Fruit fly (Drosophila melanogaster): ENCODE results near the gene CG31088.
A peak's percentile ranks its signal among the peaks of the same experiment; 100 is the strongest.

CG31088 gene

DNA sequence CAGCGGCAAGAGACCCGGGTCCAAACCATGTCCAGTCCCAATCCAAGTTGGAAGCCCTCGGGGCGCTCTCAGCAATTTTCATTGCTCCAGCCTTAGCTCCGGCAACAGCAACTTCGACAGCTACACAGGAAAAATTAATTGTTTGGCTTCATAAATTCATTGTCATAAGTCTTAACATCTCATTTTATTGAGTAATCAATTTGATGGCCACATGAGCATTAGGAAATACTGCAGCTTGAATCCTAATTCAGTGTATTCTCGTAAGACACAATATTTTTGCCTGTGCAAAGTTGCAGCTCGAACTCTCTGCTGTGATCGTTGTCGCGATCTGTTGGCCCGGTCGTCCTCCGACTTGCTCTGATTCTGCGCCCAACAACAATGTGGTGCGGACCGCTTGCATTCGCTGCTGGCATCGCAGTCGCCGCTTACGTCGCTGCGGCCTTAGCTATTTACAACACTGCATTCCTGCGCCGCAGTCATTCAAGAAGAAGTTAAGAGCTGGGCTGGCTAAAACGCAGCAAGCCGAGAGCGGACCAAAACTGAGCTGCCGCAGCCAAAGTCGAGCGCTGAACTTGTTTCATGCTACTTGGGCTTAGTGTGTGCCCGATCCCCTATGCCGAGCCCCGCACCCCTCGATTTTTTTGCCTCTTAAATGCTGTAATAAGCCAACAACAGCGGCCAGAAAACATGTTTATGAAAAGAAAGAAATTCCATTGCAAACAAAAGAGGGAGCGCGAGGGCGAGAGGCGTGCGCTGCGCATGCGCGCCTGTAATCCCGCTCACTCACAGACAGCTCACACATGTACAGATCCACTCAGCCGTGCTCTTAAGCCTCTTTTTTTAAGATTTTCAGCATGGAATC lies 31.1 kb downstream of the CG31088 start:
- TF ChIP-seq trh (GFP tag; optimal IDR thresholded peaks at IDR 0.05) = no peak
- peak; percentile 62 for TF ChIP-seq corto (GFP tag; optimal IDR thresholded peaks at IDR 0.05)
- no peak for TF ChIP-seq CG33213 (GFP tag; optimal IDR thresholded peaks at IDR 0.05)
- no peak for TF ChIP-seq ewg (GFP tag; optimal IDR thresholded peaks at IDR 0.05)
- no peak for TF ChIP-seq B-H1 (GFP tag; IDR thresholded peaks at IDR 0.05)
- no peak for TF ChIP-seq CG4820 (GFP tag; optimal IDR thresholded peaks at IDR 0.05)
- TF ChIP-seq toy (GFP tag; IDR thresholded peaks at IDR 0.05) = no peak
- TF ChIP-seq Pdp1 (GFP tag; optimal IDR thresholded peaks at IDR 0.05) = peak in 1 of 2 experiments; percentile 53
- no peak for TF ChIP-seq wor (GFP tag; IDR thresholded peaks at IDR 0.05)
- TF ChIP-seq Aef1 (GFP tag; IDR thresholded peaks at IDR 0.05) = no peak
- no peak for TF ChIP-seq emc (GFP tag; optimal IDR thresholded peaks at IDR 0.05)
- peak; percentile 49 for TF ChIP-seq CG10979 (tag; optimal IDR thresholded peaks at IDR 0.05)
- TF ChIP-seq jigr1 (GFP tag; IDR thresholded peaks at IDR 0.05) = no peak
- TF ChIP-seq ATbp (GFP tag; optimal IDR thresholded peaks at IDR 0.05) = peak; percentile 11
- no peak for TF ChIP-seq Atf6 (GFP tag; IDR thresholded peaks at IDR 0.05)
- peak in 1 of 2 experiments; percentile 90 for TF ChIP-seq bsh (GFP tag; optimal IDR thresholded peaks at IDR 0.05)
- TF ChIP-seq CG16813 (GFP tag; IDR thresholded peaks at IDR 0.05; ENCODE audit: partially characterized antibody) = no peak
- no peak for TF ChIP-seq gt (GFP tag; IDR thresholded peaks at IDR 0.05)
- no peak for TF ChIP-seq CG11695 (GFP tag; IDR thresholded peaks at IDR 0.05)
- TF ChIP-seq H15 (GFP tag; IDR thresholded peaks at IDR 0.05) = no peak
- no peak for TF ChIP-seq CG17361 (GFP tag; IDR thresholded peaks at IDR 0.05)
- peak; percentile 3 for TF ChIP-seq CG10654 (GFP tag; optimal IDR thresholded peaks at IDR 0.05)
- TF ChIP-seq CG17328 (GFP tag; IDR thresholded peaks at IDR 0.05) = no peak
- TF ChIP-seq ap (GFP tag; IDR thresholded peaks at IDR 0.05) = 0 out of 2 replicates have a peak, but pooled peaks have one; percentile 16
- no peak for TF ChIP-seq da (GFP tag; optimal IDR thresholded peaks at IDR 0.05)
- TF ChIP-seq CG10462 (GFP tag; optimal IDR thresholded peaks at IDR 0.05) = no peak
- TF ChIP-seq CG12299 (tag; optimal IDR thresholded peaks at IDR 0.05) = no peak
- no peak for TF ChIP-seq CrebB (tag; optimal IDR thresholded peaks at IDR 0.05)
- TF ChIP-seq CG10565 (GFP tag; optimal IDR thresholded peaks at IDR 0.05) = no peak
- TF ChIP-seq CG15011 (GFP tag; optimal IDR thresholded peaks at IDR 0.05) = no peak
- 0 out of 2 replicates have a peak, but pooled peaks have one; percentile 17 for TF ChIP-seq CG6689 (GFP tag; IDR thresholded peaks at IDR 0.05)
- no peak for TF ChIP-seq CG14014 (GFP tag; IDR thresholded peaks at IDR 0.05)
- peak; percentile 11 for TF ChIP-seq tin (GFP tag; optimal IDR thresholded peaks at IDR 0.05)
- 0 out of 2 replicates have a peak, but pooled peaks have one; percentile 51 for TF ChIP-seq CG10959 (GFP tag; IDR thresholded peaks at IDR 0.05)
- TF ChIP-seq Hey (tag; optimal IDR thresholded peaks at IDR 0.05) = no peak
- no peak for TF ChIP-seq CG6175 (GFP tag; IDR thresholded peaks at IDR 0.05)
- TF ChIP-seq mirr (GFP tag; optimal IDR thresholded peaks at IDR 0.05) = no peak
- no peak for TF ChIP-seq cas (GFP tag; IDR thresholded peaks at IDR 0.05)
- TF ChIP-seq Tbp (GFP tag; optimal IDR thresholded peaks at IDR 0.05) = no peak
- peak; percentile 25 for TF ChIP-seq CG11504 (tag; optimal IDR thresholded peaks at IDR 0.05)
- TF ChIP-seq ato (GFP tag; IDR thresholded peaks at IDR 0.05; ENCODE audit: partially characterized antibody) = no peak
- TF ChIP-seq Fer2 (tag; optimal IDR thresholded peaks at IDR 0.05) = no peak
- TF ChIP-seq pho (GFP tag; optimal IDR thresholded peaks at IDR 0.05) = no peak
- peak in 1 of 2 experiments; percentile 68 for TF ChIP-seq tll (GFP tag; optimal IDR thresholded peaks at IDR 0.05)
- no peak for TF ChIP-seq Dbx (GFP tag; IDR thresholded peaks at IDR 0.05)
- TF ChIP-seq chif (GFP tag; optimal IDR thresholded peaks at IDR 0.05) = peak in 1 of 2 experiments; percentile 43
- peak; percentile 43 for TF ChIP-seq CG5180 (GFP tag; optimal IDR thresholded peaks at IDR 0.05)
- TF ChIP-seq CG31365 (tag; optimal IDR thresholded peaks at IDR 0.05) = no peak
- TF ChIP-seq eyg (GFP tag; optimal IDR thresholded peaks at IDR 0.05) = no peak
